Worm (Caenorhabditis elegans) whole organism, L4 larva: ENCODE results near the gene otpl-3.
A peak's percentile ranks its signal among the peaks of the same experiment; 100 is the strongest.
"Not testable (repeated sequence)": the region's sequence is repeated elsewhere in the genome, so short reads cannot be mapped to it uniquely, and the experiment has no call there.

Source experiments
- D1046.2 ChIP-seq: fragments of 200-800 bp; sonication (Bioruptor generic); IDR thresholded peaks from 2 replicates; pipeline ENCODE4 v1.3.6; 2022; ENCODE audit warnings: missing genetic modification characterization, missing compliant biosample characterization
- ZK546.5 ChIP-seq, 2 experiments: sonication (generic microtip); optimal IDR thresholded peaks; 2 replicates each; lab custom pipeline; 2017; ENCODE audit warnings: missing biosample characterization in 2 of 2, missing genetic modification characterization in 2 of 2
- aly-2 ChIP-seq: sonication (generic microtip); optimal IDR thresholded peaks from 2 replicates; lab custom pipeline; 2018; ENCODE audit warnings: missing biosample characterization, missing genetic modification characterization
- ceh-32 ChIP-seq: sonication (generic microtip); optimal IDR thresholded peaks from 2 replicates; lab custom pipeline; 2016; ENCODE audit warnings: mild to moderate bottlenecking, missing genetic modification characterization, missing compliant biosample characterization; ENCODE audit not compliant: poor library complexity
- egl-27 ChIP-seq: sonication (generic microtip); optimal IDR thresholded peaks from 3 replicates; lab custom pipeline; 2017; ENCODE audit warnings: missing biosample characterization, missing genetic modification reagents, missing genetic modification characterization
- hlh-11 ChIP-seq: fragments of 200-800 bp; sonication (Bioruptor generic); optimal IDR thresholded peaks from 2 replicates; lab custom pipeline; 2018; ENCODE audit warnings: mild to moderate bottlenecking, missing genetic modification characterization, missing compliant biosample characterization
- lim-7 ChIP-seq: fragments of 200-800 bp; sonication (Bioruptor generic); IDR thresholded peaks from 2 replicates; pipeline ENCODE4 v1.3.6; 2022; ENCODE audit warnings: missing genetic modification characterization, missing compliant biosample characterization
- lin-15B ChIP-seq: fragments of 150-350 bp; sonication (generic microtip); optimal IDR thresholded peaks from 3 replicates; lab custom pipeline; 2014; ENCODE audit warnings: missing biosample characterization, missing genetic modification characterization
- madf-5 ChIP-seq, 2 experiments: fragments of 200-800 bp; sonication (Bioruptor generic); IDR thresholded peaks; 2 replicates each; pipeline ENCODE4 v1.3.6; 2022; ENCODE audit warnings: missing compliant biosample characterization in 2 of 2, missing genetic modification characterization in 2 of 2
- pha-4 ChIP-seq, 2 experiments: fragments of 150-350 bp in 1 of 2; fragments of 200-800 bp in 1 of 2; sonication (Bioruptor generic) in 1 of 2; IDR thresholded peaks in 1 of 2; optimal IDR thresholded peaks in 1 of 2; 2 replicates each; pipeline versions ENCODE4 v1.3.6 to Lab custom; 2014 to 2022; ENCODE audit warnings: missing genetic modification characterization in 2 of 2, missing genetic modification reagents in 2 of 2, missing biosample characterization in 1 of 2, missing compliant biosample characterization in 1 of 2
- saeg-2 ChIP-seq: fragments of 200-800 bp; sonication (Bioruptor generic); IDR thresholded peaks from 2 replicates; pipeline ENCODE4 v1.3.6; 2022; ENCODE audit warnings: missing genetic modification reagents, missing genetic modification characterization, missing compliant biosample characterization
- set-16 ChIP-seq: fragments of 200-800 bp; sonication (Bioruptor generic); IDR thresholded peaks from 2 replicates; pipeline ENCODE4 v1.3.6; 2022; ENCODE audit warnings: missing genetic modification reagents, missing genetic modification characterization, missing compliant biosample characterization
- tag-97 ChIP-seq: fragments of 200-800 bp; sonication (Bioruptor generic); IDR thresholded peaks from 2 replicates; pipeline ENCODE4 v1.3.6; 2022; ENCODE audit warnings: missing genetic modification characterization, missing compliant biosample characterization
- unc-62 ChIP-seq, 3 experiments: fragments of 150-350 bp in 1 of 3; sonication (generic microtip); optimal IDR thresholded peaks in 2 of 3; peaks in 1 of 3; 1 replicate in 1 of 3; 2 replicates in 2 of 3; lab custom pipeline; 2014 to 2017; ENCODE audit warnings: missing biosample characterization in 3 of 3, missing genetic modification characterization in 3 of 3, missing genetic modification reagents in 3 of 3, missing genotype in 1 of 3

Gene otpl-3

DNA sequence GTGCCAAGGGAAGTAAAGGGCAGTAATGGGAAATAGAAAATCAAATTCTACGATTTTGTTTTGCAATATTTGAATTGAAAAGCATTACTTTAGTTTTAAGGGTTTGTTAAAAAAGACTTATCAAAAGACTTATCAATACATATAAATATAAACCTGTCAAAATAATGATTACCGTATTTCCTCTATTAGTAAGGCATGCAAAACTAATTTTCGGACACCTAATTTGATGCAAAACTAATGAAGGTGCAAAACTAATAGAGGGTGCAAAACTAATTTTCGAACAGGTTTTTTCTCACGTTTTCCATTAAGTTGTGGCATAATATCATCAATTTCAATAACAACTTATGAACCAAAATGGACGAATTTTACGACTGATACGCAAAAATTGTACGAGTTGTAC, 42.8 kb downstream of the otpl-3 start, which contains the start of gene F41C6.6:
Gene F41C6.6, minus strand, starts transcription at position 101 of the 400 bp plus-strand sequence.
- not testable (repeated sequence) for TF ChIP-seq ceh-32, saeg-2, lin-15B

DNA sequence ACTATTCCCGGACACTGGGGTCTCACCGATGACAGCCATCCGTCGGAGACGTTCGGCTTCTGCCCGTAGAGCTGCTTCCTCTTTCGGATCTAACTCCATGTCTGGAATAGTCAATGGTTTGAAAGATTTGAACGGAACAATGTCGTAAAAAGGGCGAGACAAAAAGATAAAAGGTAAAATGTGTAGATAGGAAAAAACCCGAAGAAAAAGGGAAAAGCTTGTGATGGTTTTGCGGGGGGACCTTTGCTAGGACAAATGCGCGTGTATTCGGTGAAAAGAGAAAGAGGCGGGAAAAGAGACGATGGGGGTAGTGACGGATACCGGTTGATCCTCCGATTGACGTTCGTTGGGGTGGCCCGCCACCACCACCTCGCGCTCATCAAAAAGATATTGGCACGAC, 47.1 kb downstream of the otpl-3 start, which contains the start of gene col-173:
Gene col-173, minus strand, starts transcription at position 101 of the 400 bp plus-strand sequence.
- no peak for TF ChIP-seq D1046.2
- TF ChIP-seq unc-62 (GFP tag; optimal IDR thresholded peaks at IDR 0.05 in 1 of 2; lab: Kevin White, UChicago), result peak in 1 of 2 experiments; percentile 83
- no peak for TF ChIP-seq unc-62 (tag; optimal IDR thresholded peaks at IDR 0.05; lab: Kevin White, UChicago)

DNA sequence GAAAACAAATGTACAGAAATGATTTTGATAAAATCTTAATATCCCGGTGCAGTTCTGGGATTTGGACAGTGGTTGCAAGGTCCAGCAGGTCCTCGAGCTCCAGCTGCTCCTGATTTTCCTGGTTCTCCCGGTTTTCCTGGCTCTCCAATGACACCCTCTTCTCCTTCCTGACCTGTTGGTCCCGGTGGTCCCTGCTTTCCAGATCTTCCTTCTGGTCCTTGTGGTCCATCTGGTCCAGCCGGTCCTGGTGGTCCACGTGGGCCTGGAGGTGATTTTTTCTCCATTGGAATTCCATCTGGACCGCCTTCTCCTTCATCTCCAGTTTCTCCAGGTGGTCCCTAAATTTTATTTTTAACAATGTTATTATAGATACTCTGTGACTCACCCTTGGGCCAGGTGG, 49.3 kb downstream of the otpl-3 start:
- TF ChIP-seq set-16 (GFP tag; lab: Robert Waterston, UW) (peak; percentile 80), unc-62 (GFP tag; optimal IDR thresholded peaks at IDR 0.05 in 1 of 2; lab: Kevin White, UChicago) (peak in 1 of 2 experiments; percentile 0), unc-62 (tag; optimal IDR thresholded peaks at IDR 0.05; lab: Kevin White, UChicago) (no peak), lim-7 (GFP tag; lab: Robert Waterston, UW) (no peak)

ce11 chrX:6874723-6875122, 49.8 kb downstream of the otpl-3 start, which contains the start of gene F41C6.4:
TSS of gene F41C6.4 (minus strand) at chrX:6874823.
- TF ChIP-seq hlh-11 (tag; lab: Kevin White, UChicago) (no peak), tag-97 (GFP tag; lab: Robert Waterston, UW) (no peak), aly-2 (tag; lab: Kevin White, UChicago) (no peak), pha-4 (GFP tag; IDR thresholded peaks at IDR 0.05; lab: Robert Waterston, UW) (no peak), pha-4 (tag; optimal IDR thresholded peaks at IDR 0.05; lab: Kevin White, UChicago) (no peak), egl-27 (tag; lab: Kevin White, UChicago) (no peak), lim-7 (GFP tag; lab: Robert Waterston, UW) (no peak), ZK546.5 (tag; optimal IDR thresholded peaks at IDR 0.05; lab: Kevin White, UChicago) (no peak), unc-62 (GFP tag; optimal IDR thresholded peaks at IDR 0.05 in 1 of 2; lab: Kevin White, UChicago) (no peak), unc-62 (tag; optimal IDR thresholded peaks at IDR 0.05; lab: Kevin White, UChicago) (no peak), madf-5 (GFP tag; IDR thresholded peaks at IDR 0.05; lab: Robert Waterston, UW) (no peak)
